Worm (Caenorhabditis elegans): Measurements from ENCODE around the gene C18B2.2.

DNA sequence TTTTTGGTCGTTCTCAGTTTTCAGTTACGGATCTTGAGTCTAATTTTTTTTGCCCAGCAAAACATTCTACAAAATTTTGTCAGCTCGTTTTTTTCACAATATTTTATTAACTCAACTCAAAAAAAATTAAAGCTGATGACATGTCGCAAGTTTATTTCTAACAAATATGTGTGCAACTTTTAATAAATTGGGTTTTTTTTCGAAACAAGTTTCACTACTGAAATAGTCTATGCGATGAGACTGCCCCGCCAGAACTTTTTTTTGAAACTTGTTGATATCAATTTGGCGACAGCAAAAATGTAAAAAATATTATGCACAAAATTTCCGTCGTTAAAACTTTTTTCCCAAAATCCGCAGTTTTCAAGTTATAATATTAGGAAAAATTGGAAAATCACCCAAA, at the start of gene C18B2.2:
- no peak for TF ChIP-seq fos-1 (tag; optimal IDR thresholded peaks at IDR 0.05)
- TF ChIP-seq ceh-16 (tag; optimal IDR thresholded peaks at IDR 0.05), result no peak
